Fruit fly (Drosophila melanogaster) whole organism, embryonic: ENCODE measurements around the gene CaMKI.
A peak's percentile ranks its signal among the peaks of the same experiment; 100 is the strongest.

ENCODE experiments used
- Adf1 ChIP-seq: fragments of 200-800 bp; sonication (Bioruptor generic); IDR thresholded peaks from 2 replicates; pipeline ENCODE4 v1.3.6; 2022; ENCODE audit warnings: missing biosample characterization, missing genetic modification characterization
- Atf6 ChIP-seq: fragments of 200-800 bp; sonication (Bioruptor generic); IDR thresholded peaks from 2 replicates; pipeline ENCODE4 v1.3.6; 2022; ENCODE audit warnings: missing biosample characterization, missing genetic modification characterization
- CG10274 ChIP-seq: fragments of 200-800 bp; sonication (Bioruptor generic); optimal IDR thresholded peaks from 3 replicates; lab custom pipeline; 2017; ENCODE audit warnings: missing biosample characterization, mild to moderate bottlenecking, missing genetic modification characterization
- CG10321 ChIP-seq: fragments of 200-800 bp; sonication (Bioruptor generic); IDR thresholded peaks from 2 replicates; pipeline ENCODE4 v1.3.6; 2022; ENCODE audit warnings: missing biosample characterization, missing genetic modification characterization
- CG10543 ChIP-seq: fragments of 200-800 bp; sonication (Bioruptor generic); optimal IDR thresholded peaks from 3 replicates; lab custom pipeline; 2017; ENCODE audit warnings: missing biosample characterization, mild to moderate bottlenecking, missing genetic modification characterization, moderate library complexity
- CG12744 ChIP-seq: fragments of 200-800 bp; sonication (Bioruptor generic); optimal IDR thresholded peaks from 2 replicates; lab custom pipeline; 2016; ENCODE audit warnings: missing biosample characterization, missing genetic modification characterization
- CG15514 ChIP-seq: fragments of 200-800 bp; sonication (Bioruptor generic); optimal IDR thresholded peaks from 3 replicates; lab custom pipeline; 2017; ENCODE audit warnings: missing biosample characterization, missing genetic modification characterization, mild to moderate bottlenecking, moderate library complexity, missing genetic modification reagents
- CG1602 ChIP-seq: fragments of 200-800 bp; sonication (Bioruptor generic); optimal IDR thresholded peaks from 3 replicates; lab custom pipeline; 2016; ENCODE audit warnings: missing biosample characterization, missing genetic modification characterization
- CG16813 ChIP-seq: fragments of 200-800 bp; sonication (Bioruptor generic); IDR thresholded peaks from 3 replicates; pipeline ENCODE4 v1.3.6; 2022; ENCODE audit warnings: missing biosample characterization, missing genetic modification characterization; ENCODE audit not compliant: partially characterized antibody
- CG17568 ChIP-seq: fragments of 200-800 bp; sonication (Bioruptor generic); optimal IDR thresholded peaks from 2 replicates; lab custom pipeline; 2018; ENCODE audit warnings: missing biosample characterization, mild to moderate bottlenecking, missing genetic modification characterization, moderate library complexity
- CG17802 ChIP-seq: fragments of 200-800 bp; sonication (Bioruptor generic); optimal IDR thresholded peaks from 2 replicates; lab custom pipeline; 2018; ENCODE audit warnings: missing biosample characterization, mild to moderate bottlenecking, missing genetic modification characterization, moderate library complexity
- CG18619 ChIP-seq: fragments of 200-800 bp; sonication (Bioruptor generic); optimal IDR thresholded peaks from 3 replicates; lab custom pipeline; 2017; ENCODE audit warnings: missing biosample characterization, mild to moderate bottlenecking, missing genetic modification characterization
- CG2678 ChIP-seq: fragments of 200-800 bp; sonication (Bioruptor generic); optimal IDR thresholded peaks from 3 replicates; lab custom pipeline; 2019; ENCODE audit warnings: missing biosample characterization, mild to moderate bottlenecking, missing genetic modification characterization, moderate library complexity
- CG3065 ChIP-seq: fragments of 200-800 bp; sonication (Bioruptor generic); optimal IDR thresholded peaks from 2 replicates; lab custom pipeline; 2016; ENCODE audit warnings: missing biosample characterization, missing genetic modification characterization
- CG31388 ChIP-seq: fragments of 200-800 bp; sonication (Bioruptor generic); optimal IDR thresholded peaks from 2 replicates; lab custom pipeline; 2016; ENCODE audit warnings: missing biosample characterization, missing genetic modification characterization
- CG3407 ChIP-seq: fragments of 200-800 bp; sonication (Bioruptor generic); optimal IDR thresholded peaks from 2 replicates; lab custom pipeline; 2018; ENCODE audit warnings: missing biosample characterization, mild to moderate bottlenecking, missing genetic modification characterization
- CG3847 ChIP-seq: fragments of 200-800 bp; sonication (Bioruptor generic); IDR thresholded peaks from 2 replicates; pipeline ENCODE4 v1.3.6; 2022; ENCODE audit warnings: missing biosample characterization, missing genetic modification characterization
- CG4360 ChIP-seq: fragments of 200-800 bp; sonication (Bioruptor generic); IDR thresholded peaks from 2 replicates; pipeline ENCODE4 v1.3.6; 2022; ENCODE audit warnings: missing biosample characterization, missing genetic modification characterization
- CG5245 ChIP-seq: fragments of 200-800 bp; sonication (Bioruptor generic); optimal IDR thresholded peaks from 3 replicates; lab custom pipeline; 2016; ENCODE audit warnings: missing biosample characterization, missing genetic modification characterization
- CG6791 ChIP-seq: fragments of 200-800 bp; sonication (Bioruptor generic); IDR thresholded peaks from 3 replicates; pipeline ENCODE4 v1.3.6; 2022; ENCODE audit warnings: missing biosample characterization, missing genetic modification characterization; ENCODE audit not compliant: partially characterized antibody
- CG7987 ChIP-seq: fragments of 200-800 bp; sonication (Bioruptor generic); optimal IDR thresholded peaks from 2 replicates; lab custom pipeline; 2018; ENCODE audit warnings: missing biosample characterization, mild to moderate bottlenecking, missing genetic modification characterization, moderate library complexity
- Doc3 ChIP-seq: fragments of 200-800 bp; sonication (Bioruptor generic); IDR thresholded peaks from 3 replicates; pipeline ENCODE4 v1.3.6; 2022; ENCODE audit warnings: missing biosample characterization, missing genetic modification characterization; ENCODE audit not compliant: partially characterized antibody
- Ets97D ChIP-seq: fragments of 200-800 bp; sonication (Bioruptor generic); optimal IDR thresholded peaks from 3 replicates; lab custom pipeline; 2016; ENCODE audit warnings: missing biosample characterization, missing genetic modification characterization
- Gsc ChIP-seq: fragments of 200-800 bp; sonication (Bioruptor generic); IDR thresholded peaks from 2 replicates; pipeline ENCODE4 v1.3.6; 2022; ENCODE audit warnings: missing biosample characterization, missing genetic modification characterization
- HLH3B ChIP-seq: fragments of 200-800 bp; sonication (Bioruptor generic); IDR thresholded peaks from 2 replicates; pipeline ENCODE4 v1.3.6; 2022; ENCODE audit warnings: missing biosample characterization, missing genetic modification characterization
- Hey ChIP-seq: fragments of 200-800 bp; sonication (Bioruptor generic); optimal IDR thresholded peaks from 3 replicates; lab custom pipeline; 2018; ENCODE audit warnings: missing biosample characterization, mild to moderate bottlenecking, missing genetic modification characterization
- Max ChIP-seq: fragments of 200-800 bp; sonication (Bioruptor generic); optimal IDR thresholded peaks from 2 replicates; lab custom pipeline; 2016; ENCODE audit warnings: missing biosample characterization, mild to moderate bottlenecking, missing genetic modification characterization
- Neu2 ChIP-seq: fragments of 200-800 bp; sonication (Bioruptor generic); optimal IDR thresholded peaks from 3 replicates; lab custom pipeline; 2016; ENCODE audit warnings: missing biosample characterization, missing genetic modification characterization, borderline replicate concordance
- Nf-YB ChIP-seq: fragments of 200-800 bp; sonication (Bioruptor generic); optimal IDR thresholded peaks from 3 replicates; lab custom pipeline; 2019; ENCODE audit warnings: missing biosample characterization, mild to moderate bottlenecking, missing genetic modification characterization, moderate library complexity
- Nf-YC ChIP-seq: fragments of 200-800 bp; optimal IDR thresholded peaks from 3 replicates; lab custom pipeline; 2019; ENCODE audit warnings: missing biosample characterization, mild to moderate bottlenecking, missing genetic modification characterization, moderate library complexity
- NfI ChIP-seq: fragments of 200-800 bp; sonication (Bioruptor generic); optimal IDR thresholded peaks from 3 replicates; lab custom pipeline; 2018; ENCODE audit warnings: missing biosample characterization, mild to moderate bottlenecking, missing genetic modification characterization, moderate library complexity
- Trl ChIP-seq, 3 experiments: fragments of >200 bp in 2 of 3; fragments of 200-800 bp in 1 of 3; sonication (Bioruptor generic) in 1 of 3; optimal IDR thresholded peaks; 2 replicates in 1 of 3; 3 replicates in 2 of 3; lab custom pipeline; 2016 to 2017; ENCODE audit warnings: missing biosample characterization in 1 of 3, missing genetic modification characterization in 1 of 3
- bsh ChIP-seq, 2 experiments: fragments of 200-800 bp; sonication (Bioruptor generic); optimal IDR thresholded peaks; 2 replicates each; lab custom pipeline; 2017 to 2018; ENCODE audit warnings: mild to moderate bottlenecking in 2 of 2, missing biosample characterization in 2 of 2, missing genetic modification characterization in 2 of 2, moderate library complexity in 1 of 2
- grn ChIP-seq: fragments of 200-800 bp; sonication (Bioruptor generic); optimal IDR thresholded peaks from 3 replicates; lab custom pipeline; 2017; ENCODE audit warnings: missing biosample characterization, missing genetic modification characterization
- knrl ChIP-seq: fragments of 200-800 bp; sonication (Bioruptor generic); IDR thresholded peaks from 3 replicates; pipeline ENCODE4 v1.3.6; 2022; ENCODE audit warnings: missing biosample characterization, missing genetic modification characterization; ENCODE audit not compliant: partially characterized antibody
- lola ChIP-seq, 3 experiments: fragments of >200 bp in 2 of 3; fragments of 200-800 bp in 1 of 3; sonication (Bioruptor generic) in 1 of 3; optimal IDR thresholded peaks; 2 replicates each; lab custom pipeline; 2017 to 2019; ENCODE audit warnings: missing biosample characterization in 3 of 3, missing genetic modification characterization in 3 of 3, mild to moderate bottlenecking in 1 of 3, moderate library complexity in 1 of 3
- mirr ChIP-seq: fragments of 200-800 bp; sonication (Bioruptor generic); optimal IDR thresholded peaks from 3 replicates; lab custom pipeline; 2018; ENCODE audit warnings: missing biosample characterization, mild to moderate bottlenecking, missing genetic modification characterization
- onecut ChIP-seq: fragments of 200-800 bp; sonication (Bioruptor generic); IDR thresholded peaks from 2 replicates; pipeline ENCODE4 v1.3.6; 2022; ENCODE audit warnings: missing biosample characterization, missing genetic modification characterization
- pan ChIP-seq, 4 experiments: fragments of >200 bp in 3 of 4; fragments of 200-800 bp in 1 of 4; sonication (Bioruptor generic) in 1 of 4; optimal IDR thresholded peaks in 3 of 4; IDR thresholded peaks in 1 of 4; 2 replicates each; pipeline versions ENCODE4 v1.3.6 to Lab custom; 2017 to 2022; ENCODE audit warnings: missing biosample characterization in 2 of 4, missing genetic modification characterization in 2 of 4, mixed read lengths in 1 of 4
- pb ChIP-seq: fragments of 200-800 bp; sonication (Bioruptor generic); optimal IDR thresholded peaks from 3 replicates; lab custom pipeline; 2016; ENCODE audit warnings: missing biosample characterization, missing genetic modification characterization
- pzg ChIP-seq: fragments of 200-800 bp; sonication (Bioruptor generic); optimal IDR thresholded peaks from 3 replicates; lab custom pipeline; 2018; ENCODE audit warnings: missing biosample characterization, mild to moderate bottlenecking, missing genetic modification characterization, moderate library complexity
- sens ChIP-seq: fragments of 200-800 bp; sonication (Bioruptor generic); peaks from one replicate; lab custom pipeline; 2016; ENCODE audit warnings: missing biosample characterization, missing genetic modification characterization
- seq ChIP-seq: fragments of 200-800 bp; sonication (Bioruptor generic); IDR thresholded peaks from 2 replicates; pipeline ENCODE4 v1.3.6; 2022; ENCODE audit warnings: missing biosample characterization, missing genetic modification characterization
- trem ChIP-seq: fragments of 200-800 bp; optimal IDR thresholded peaks from 3 replicates; lab custom pipeline; 2019; ENCODE audit warnings: missing biosample characterization, mild to moderate bottlenecking, missing genetic modification characterization, moderate library complexity
- vvl ChIP-seq: fragments of 200-800 bp; sonication (Bioruptor generic); IDR thresholded peaks from 2 replicates; pipeline ENCODE4 v1.3.6; 2022; ENCODE audit warnings: missing biosample characterization, missing genetic modification characterization
- wdn ChIP-seq: fragments of 200-800 bp; sonication (Bioruptor generic); IDR thresholded peaks from 2 replicates; pipeline ENCODE4 v1.3.6; 2022; ENCODE audit warnings: missing biosample characterization, missing genetic modification characterization

Gene CaMKI

dm6 chr4:448126-448525, 2.8 kb downstream of the CaMKI start:
- TF ChIP-seq Nf-YC (tag; lab: Kevin White, UChicago) (no peak), pzg (GFP tag; lab: Kevin White, UChicago) (no peak), sens (GFP tag; lab: Kevin White, UChicago) (peak; percentile 17), CG10274 (GFP tag; lab: Kevin White, UChicago) (no peak), CG10543 (GFP tag; lab: Kevin White, UChicago) (no peak), Hey (no peak)

dm6 chr4:448993-449392, 3.7 kb downstream of the CaMKI start:
- TF ChIP-seq CG17802 (tag; lab: Kevin White, UChicago) (peak; percentile 3), CG7987 (GFP tag; lab: Kevin White, UChicago) (no peak), Nf-YB (GFP tag; lab: Kevin White, UChicago) (no peak), CG17568 (GFP tag; lab: Kevin White, UChicago) (no peak), CG1602 (no peak), pan (optimal IDR thresholded peaks at IDR 0.05; lab: Kevin White, UChicago) (no peak), pan (GFP tag; optimal IDR thresholded peaks at IDR 0.05 in 1 of 2, IDR thresholded peaks at IDR 0.05 in 1 of 2) (no peak), onecut (GFP tag; lab: Robert Waterston, UW) (peak; percentile 71), CG4360 (no peak), CG31388 (GFP tag; lab: Kevin White, UChicago) (no peak), CG3847 (GFP tag; lab: Robert Waterston, UW) (no peak), seq (GFP tag; lab: Robert Waterston, UW) (no peak), Trl (optimal IDR thresholded peaks at IDR 0.05; lab: Kevin White, UChicago) (no peak), Trl (GFP tag; optimal IDR thresholded peaks at IDR 0.05; lab: Kevin White, UChicago) (no peak), Ets97D (GFP tag; lab: Kevin White, UChicago) (no peak), Max (GFP tag; lab: Kevin White, UChicago) (no peak), CG12744 (GFP tag; lab: Kevin White, UChicago) (no peak), pb (GFP tag; lab: Kevin White, UChicago) (no peak), lola (GFP tag; optimal IDR thresholded peaks at IDR 0.05; lab: Kevin White, UChicago) (no peak), Hey (no peak), Gsc (GFP tag; lab: Robert Waterston, UW) (no peak), CG5245 (GFP tag; lab: Kevin White, UChicago) (no peak), CG10321 (GFP tag; lab: Robert Waterston, UW) (no peak), trem (no peak), CG3065 (GFP tag; lab: Kevin White, UChicago) (peak; percentile 27), CG2678 (tag; lab: Kevin White, UChicago) (no peak), Neu2 (no peak), grn (GFP tag; lab: Kevin White, UChicago) (no peak), CG18619 (GFP tag; lab: Kevin White, UChicago) (no peak), HLH3B (no peak), bsh (GFP tag; optimal IDR thresholded peaks at IDR 0.05; lab: Kevin White, UChicago) (no peak), vvl (GFP tag; lab: Robert Waterston, UW) (no peak), CG6791 (GFP tag; lab: Robert Waterston, UW) (peak; percentile 12; the same call in 1 of the 3 replicates), NfI (GFP tag; lab: Kevin White, UChicago) (no peak), CG3407 (GFP tag; lab: Kevin White, UChicago) (no peak), CG16813 (GFP tag; lab: Robert Waterston, UW) (peak; percentile 67), CG15514 (no peak), Adf1 (GFP tag; lab: Robert Waterston, UW) (no peak), Doc3 (GFP tag; lab: Robert Waterston, UW) (no peak), wdn (no peak), knrl (GFP tag; lab: Robert Waterston, UW) (no peak), mirr (GFP tag; lab: Kevin White, UChicago) (no peak), Atf6 (GFP tag; lab: Robert Waterston, UW) (no peak)
